Fruit fly (Drosophila melanogaster): ENCODE results near the gene pck.

DNA sequence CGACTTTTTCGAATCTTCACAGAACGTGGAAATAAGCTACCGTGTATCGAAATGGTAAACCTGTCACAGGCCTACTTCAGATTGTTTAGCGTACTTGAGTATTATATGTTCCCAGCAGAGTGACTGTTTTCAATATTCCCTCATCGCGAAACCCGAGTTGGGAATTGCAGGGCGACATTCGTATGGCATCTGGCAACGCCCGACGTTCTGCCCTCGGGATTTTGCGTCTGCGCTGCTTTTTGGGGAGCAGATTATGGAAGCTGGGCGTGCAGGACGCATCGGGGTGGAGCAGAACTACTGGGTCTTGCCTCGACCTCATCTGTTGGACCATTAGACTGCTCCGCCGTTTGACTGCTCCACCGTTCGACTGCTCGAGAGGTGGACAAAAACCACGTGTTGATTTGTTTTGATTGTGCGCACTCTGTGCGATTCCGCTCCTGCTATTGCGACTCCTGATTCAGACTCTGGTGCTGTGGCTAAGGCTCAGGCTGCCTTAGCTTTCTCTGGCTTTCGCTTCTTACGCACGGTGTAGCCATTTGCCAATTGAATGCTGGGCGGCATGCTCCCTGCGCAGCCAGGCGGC is 37.9 kb downstream of the pck start:
- no peak for TF ChIP-seq Sin3A (optimal IDR thresholded peaks at IDR 0.05)
- no peak for TF ChIP-seq psq (optimal IDR thresholded peaks at IDR 0.05)
- TF ChIP-seq ttk (optimal IDR thresholded peaks at IDR 0.05) = no peak
- no peak for TF ChIP-seq h (optimal IDR thresholded peaks at IDR 0.05)
- TF ChIP-seq insv (optimal IDR thresholded peaks at IDR 0.05) = no peak
- TF ChIP-seq Myc (optimal IDR thresholded peaks at IDR 0.05) = no peak
